Worm (Caenorhabditis elegans): Measurements from ENCODE around the gene miz-1.

The miz-1 gene

ce11 chrIV:10812099-10812498 is at the start of gene miz-1:
miz-1 (plus strand) TSS chrIV:10812399.
- TF ChIP-seq unc-62 (GFP tag; optimal IDR thresholded peaks at IDR 0.05), result no peak

- no peak for TF ChIP-seq unc-62 (GFP tag; optimal IDR thresholded peaks at IDR 0.05)
Observed at ce11 chrIV:10764206-10764605, 48.0 kb upstream of the miz-1 start, which contains the start of gene T25B9.11. T25B9.11 (plus strand) TSS chrIV:10764506.

- no peak for TF ChIP-seq unc-62 (GFP tag; optimal IDR thresholded peaks at IDR 0.05)
Observed at ce11 chrIV:10765053-10765452, 47.1 kb upstream of the miz-1 start, which contains the start of gene T25B9.12. T25B9.12 (plus strand) TSS chrIV:10765353.

- no peak for TF ChIP-seq unc-62 (GFP tag; optimal IDR thresholded peaks at IDR 0.05)
Observed at ce11 chrIV:10766071-10766470, 46.1 kb upstream of the miz-1 start.

DNA sequence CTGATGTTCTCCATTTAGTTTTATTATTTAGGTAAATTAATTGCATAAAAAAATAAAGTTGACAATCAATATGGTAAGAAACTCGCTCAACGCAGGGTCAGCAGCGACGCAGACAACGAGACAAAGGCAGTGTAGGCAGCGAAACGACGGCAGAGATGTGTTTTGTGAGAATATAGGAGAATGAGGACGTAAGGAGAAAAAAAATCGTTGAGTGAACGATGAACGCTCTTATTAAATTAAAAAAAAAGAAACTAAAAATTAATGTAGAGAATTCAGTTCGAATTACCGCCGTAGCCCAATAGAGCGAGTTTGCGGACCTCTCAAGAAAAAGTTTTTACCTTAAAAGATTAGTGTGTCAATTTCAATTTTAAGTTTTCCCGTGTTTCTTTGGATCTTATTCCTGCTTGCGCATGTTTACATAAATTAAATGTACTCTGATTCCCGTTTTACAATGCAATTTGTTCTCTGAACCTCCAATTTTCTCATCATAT is 44.0 kb upstream of the miz-1 start, which contains the start of gene T25B9.8:
TSS of gene T25B9.8 (minus strand) at position 51 of the 491 bp plus-strand sequence.
- no peak for TF ChIP-seq unc-62 (GFP tag; optimal IDR thresholded peaks at IDR 0.05)

ce11 chrIV:10769353-10769752 is 42.8 kb upstream of the miz-1 start, which contains the start of gene T25B9.9:
T25B9.9 (plus strand) TSS chrIV:10769653.
- no peak for TF ChIP-seq unc-62 (GFP tag; optimal IDR thresholded peaks at IDR 0.05)

ce11 chrIV:10771296-10771695 is 40.9 kb upstream of the miz-1 start:
- no peak for TF ChIP-seq unc-62 (GFP tag; optimal IDR thresholded peaks at IDR 0.05)

DNA sequence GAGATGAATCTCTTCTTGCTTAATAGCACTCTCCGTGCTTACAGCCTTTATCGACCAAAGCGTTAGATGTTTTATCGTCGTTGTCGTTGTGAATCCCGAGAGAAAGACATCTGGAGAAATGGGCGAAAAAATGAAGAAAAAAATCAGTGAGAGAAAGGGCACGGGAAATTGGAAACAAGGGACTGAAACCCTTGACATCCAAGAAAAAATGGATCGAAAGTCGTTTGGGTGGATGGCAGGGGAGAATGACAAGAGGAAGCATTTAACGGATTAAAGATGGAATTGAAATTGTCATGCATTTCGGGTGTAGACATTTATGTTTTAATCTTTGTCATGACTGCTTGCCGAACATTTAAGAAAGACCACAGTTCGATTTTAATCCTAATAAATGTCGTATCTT is 38.4 kb upstream of the miz-1 start, which contains the start of gene inpp-1:
TSS of gene inpp-1 (minus strand) at position 101 of the 400 bp plus-strand sequence.
- no peak for TF ChIP-seq unc-62 (GFP tag; optimal IDR thresholded peaks at IDR 0.05)

ce11 chrIV:10777076-10777475 is 35.1 kb upstream of the miz-1 start:
- TF ChIP-seq unc-62 (GFP tag; optimal IDR thresholded peaks at IDR 0.05), result no peak

- TF ChIP-seq unc-62 (GFP tag; optimal IDR thresholded peaks at IDR 0.05), result no peak
Observed at ce11 chrIV:10777600-10777999, 34.6 kb upstream of the miz-1 start.

ce11 chrIV:10778582-10778981 is 33.6 kb upstream of the miz-1 start:
- no peak for TF ChIP-seq unc-62 (GFP tag; optimal IDR thresholded peaks at IDR 0.05)

DNA sequence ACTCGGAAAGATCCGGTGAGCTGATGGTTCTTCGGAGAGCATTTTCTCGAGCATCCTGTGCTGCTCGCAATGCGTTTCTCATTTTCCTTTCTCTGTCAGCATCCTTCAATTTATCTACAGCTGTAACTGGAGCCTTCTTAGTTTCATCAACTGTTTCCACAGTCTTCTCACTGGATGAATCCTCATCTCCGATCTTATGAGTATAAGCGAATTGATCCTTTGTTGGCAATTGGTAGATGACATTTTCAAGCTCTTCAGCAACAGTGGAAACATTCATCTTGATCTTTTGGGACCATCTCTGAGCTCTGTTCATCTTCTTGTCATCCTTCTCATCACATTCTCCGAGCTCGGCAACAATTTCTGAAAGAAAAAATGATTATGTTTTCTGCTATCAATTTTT is 32.9 kb upstream of the miz-1 start:
- TF ChIP-seq unc-62 (GFP tag; optimal IDR thresholded peaks at IDR 0.05), result no peak

DNA sequence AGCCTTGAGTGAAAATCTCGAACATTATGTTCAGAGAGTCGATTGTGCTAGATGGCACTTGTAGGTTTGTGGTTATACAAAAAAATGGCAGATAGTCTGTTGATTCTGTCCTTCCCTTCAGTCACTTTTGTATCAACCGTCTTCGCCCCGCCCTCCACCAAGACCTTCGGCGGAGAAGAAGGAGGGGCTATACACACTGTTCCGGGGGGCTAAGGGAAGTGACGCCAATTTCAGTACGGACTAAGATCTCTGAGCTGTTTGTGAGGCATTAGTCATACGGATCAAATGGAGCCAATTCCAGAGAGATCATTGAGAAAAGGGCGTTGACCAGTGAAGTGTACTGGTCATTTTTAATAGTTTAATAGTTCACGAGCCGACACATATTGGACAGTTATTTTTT is 31.6 kb upstream of the miz-1 start, which contains the start of gene swt-3:
TSS of gene swt-3 (minus strand) at position 101 of the 400 bp plus-strand sequence.
- TF ChIP-seq unc-62 (GFP tag; optimal IDR thresholded peaks at IDR 0.05), result no peak

- TF ChIP-seq unc-62 (GFP tag; optimal IDR thresholded peaks at IDR 0.05), result no peak
Observed at ce11 chrIV:10781346-10781745, 30.9 kb upstream of the miz-1 start.

ce11 chrIV:10782014-10782413 is 30.2 kb upstream of the miz-1 start:
- TF ChIP-seq unc-62 (GFP tag; optimal IDR thresholded peaks at IDR 0.05), result no peak

- TF ChIP-seq unc-62 (GFP tag; optimal IDR thresholded peaks at IDR 0.05), result no peak
Observed at ce11 chrIV:10784085-10784484, 28.1 kb upstream of the miz-1 start.

DNA sequence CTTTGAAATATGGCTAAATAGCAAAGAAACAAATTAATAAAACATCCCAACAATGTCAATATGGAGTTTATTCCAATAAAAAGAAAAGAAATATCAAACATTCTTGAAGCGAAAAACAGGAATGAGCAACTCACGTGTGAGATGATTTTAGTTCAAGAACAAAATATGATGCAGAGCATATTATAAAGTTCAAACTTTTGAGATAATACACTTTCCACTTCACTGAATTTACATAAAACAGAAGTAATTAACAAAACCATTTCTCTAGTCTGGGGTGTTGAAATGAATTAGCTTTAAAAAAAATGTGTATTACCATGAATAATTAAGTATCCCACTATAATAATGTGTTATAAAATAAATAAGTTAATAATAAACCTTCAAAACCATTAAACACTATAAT is 25.5 kb upstream of the miz-1 start, which contains the start of gene srd-7:
TSS of gene srd-7 (minus strand) at position 101 of the 400 bp plus-strand sequence.
- no peak for TF ChIP-seq unc-62 (GFP tag; optimal IDR thresholded peaks at IDR 0.05)

DNA sequence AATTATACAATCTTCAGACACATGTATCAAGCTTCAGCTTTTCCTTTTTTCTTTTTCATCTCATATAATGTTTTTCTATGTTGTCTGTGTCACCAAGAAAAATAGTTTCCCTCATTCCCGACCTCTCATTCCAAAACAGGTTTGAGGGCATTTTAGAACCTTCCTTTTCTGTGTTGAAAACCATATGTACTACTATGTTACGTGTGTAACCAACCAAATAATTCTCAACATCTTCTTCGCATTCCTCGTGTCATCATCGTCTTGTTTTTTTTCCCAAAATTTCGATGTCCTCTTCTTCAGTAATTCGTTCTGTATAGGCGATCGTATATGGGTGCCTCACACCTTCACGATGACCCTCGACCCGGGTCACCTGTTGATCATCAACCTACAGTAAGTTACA is 21.8 kb upstream of the miz-1 start, which contains the start of gene pept-2:
TSS of gene pept-2 (plus strand) at position 301 of the 400 bp plus-strand sequence.
- TF ChIP-seq unc-62 (GFP tag; optimal IDR thresholded peaks at IDR 0.05), result no peak

Measured in whole organism, dauer.